Worm (Caenorhabditis elegans) whole organism, late embryonic: ENCODE measurements around the gene Y57G7A.6.

Experiments used
- pqm-1 ChIP-seq: sonication (generic microtip); optimal IDR thresholded peaks from 2 replicates; lab custom pipeline; 2016; ENCODE audit warnings: missing genetic modification characterization, missing compliant biosample characterization
- zip-5 ChIP-seq: sonication (generic microtip); optimal IDR thresholded peaks from 2 replicates; lab custom pipeline; 2016; ENCODE audit warnings: missing genetic modification characterization, missing compliant biosample characterization

- TF ChIP-seq zip-5 (tag; lab: Kevin White, UChicago): no peak
- TF ChIP-seq pqm-1 (tag; lab: Kevin White, UChicago): no peak
Observed at ce11 chrII:1245783-1246182, 39.6 kb downstream of the Y57G7A.6 start.
